Worm (Caenorhabditis elegans): ENCODE measurements around the gene sre-2.

Gene sre-2

ce11 chrII:8126132-8126531, 24.2 kb upstream of the sre-2 start (continued):
- TF ChIP-seq nhr-90 (tag; optimal IDR thresholded peaks at IDR 0.05; ENCODE audit: poor library complexity): no peak
- peak; percentile 39 for TF ChIP-seq egl-13 (tag; optimal IDR thresholded peaks at IDR 0.05)
- TF ChIP-seq unc-86 (tag; optimal IDR thresholded peaks at IDR 0.05): peak; percentile 30
- peak; percentile 30 for TF ChIP-seq blmp-1 (tag; optimal IDR thresholded peaks at IDR 0.05)
- no peak for TF ChIP-seq grh-1 (GFP tag; IDR thresholded peaks at IDR 0.05)
- TF ChIP-seq ztf-11 (tag; optimal IDR thresholded peaks at IDR 0.05): peak in 1 of 2 experiments; percentile 12
- TF ChIP-seq lin-14 (GFP tag; optimal IDR thresholded peaks at IDR 0.05): peak; percentile 84
- no peak for TF ChIP-seq ets-5 (GFP tag; IDR thresholded peaks at IDR 0.05)
- peak; percentile 45 for TF ChIP-seq nhr-47 (tag; optimal IDR thresholded peaks at IDR 0.05)
- no peak for TF ChIP-seq C34B4.2 (tag; optimal IDR thresholded peaks at IDR 0.05)
- no peak for TF ChIP-seq nhr-12 (tag; optimal IDR thresholded peaks at IDR 0.05)
- no peak for TF ChIP-seq ceh-8 (GFP tag; optimal IDR thresholded peaks at IDR 0.05)
- peak; percentile 64 for TF ChIP-seq nhr-71 (tag; optimal IDR thresholded peaks at IDR 0.05)
- TF ChIP-seq fos-1 (tag; optimal IDR thresholded peaks at IDR 0.05): peak; percentile 31
- no peak for TF ChIP-seq ces-1 (GFP tag; optimal IDR thresholded peaks at IDR 0.05)
- peak; percentile 1 for TF ChIP-seq jun-1 (tag; optimal IDR thresholded peaks at IDR 0.05)
- TF ChIP-seq sup-37 (GFP tag; optimal IDR thresholded peaks at IDR 0.05): no peak
- no peak for TF ChIP-seq nhr-84 (tag; optimal IDR thresholded peaks at IDR 0.05)
- TF ChIP-seq hpl-2 (GFP tag; optimal IDR thresholded peaks at IDR 0.05): no peak
- peak; percentile 45 to 85 for TF ChIP-seq lsy-2 (tag; optimal IDR thresholded peaks at IDR 0.05)
- TF ChIP-seq unc-62 (GFP tag; optimal IDR thresholded peaks at IDR 0.05): no peak
- TF ChIP-seq xbp-1 (tag; optimal IDR thresholded peaks at IDR 0.05): peak; percentile 42
- TF ChIP-seq pqm-1 (tag; optimal IDR thresholded peaks at IDR 0.05): no peak
- TF ChIP-seq nhr-11 (tag; optimal IDR thresholded peaks at IDR 0.05): no peak
- no peak for TF ChIP-seq hlh-17 (GFP tag; optimal IDR thresholded peaks at IDR 0.05; ENCODE audit: borderline replicate concordance)
- TF ChIP-seq ama-1 (optimal IDR thresholded peaks at IDR 0.05): no peak
- TF ChIP-seq fkh-4 (tag; optimal IDR thresholded peaks at IDR 0.05; ENCODE audit: borderline replicate concordance): no peak
- no peak for TF ChIP-seq vab-15 (tag; optimal IDR thresholded peaks at IDR 0.05)
- TF ChIP-seq lir-3 (tag; optimal IDR thresholded peaks at IDR 0.05; ENCODE audit: poor library complexity): no peak
- TF ChIP-seq tlp-1 (tag; optimal IDR thresholded peaks at IDR 0.05): no peak
- peak; percentile 57 for TF ChIP-seq swsn-7 (tag; optimal IDR thresholded peaks at IDR 0.05)
- TF ChIP-seq nhr-20 (tag; optimal IDR thresholded peaks at IDR 0.05): peak; percentile 18
- no peak for TF ChIP-seq nhr-76 (tag; optimal IDR thresholded peaks at IDR 0.05)
- TF ChIP-seq sptf-1 (tag; optimal IDR thresholded peaks at IDR 0.05): no peak
- no peak for TF ChIP-seq snpc-4 (tag; optimal IDR thresholded peaks at IDR 0.05)
- peak in 1 of 2 experiments; percentile 14 for TF ChIP-seq egl-27 (tag; optimal IDR thresholded peaks at IDR 0.05)
- no peak for TF ChIP-seq pax-3 (tag; optimal IDR thresholded peaks at IDR 0.05)
- peak; percentile 24 for TF ChIP-seq snu-23 (GFP tag; optimal IDR thresholded peaks at IDR 0.05)
- TF ChIP-seq mdl-1 (tag; optimal IDR thresholded peaks at IDR 0.05): peak in 1 of 2 experiments; percentile 27
- no peak for TF ChIP-seq aha-1 (tag; optimal IDR thresholded peaks at IDR 0.05)
- no peak for TF ChIP-seq aly-2 (tag; optimal IDR thresholded peaks at IDR 0.05)
- no peak for TF ChIP-seq ceh-90 (tag; optimal IDR thresholded peaks at IDR 0.05)
- TF ChIP-seq elt-2 (tag; optimal IDR thresholded peaks at IDR 0.05): no peak
- no peak for TF ChIP-seq mab-9 (GFP tag; IDR thresholded peaks at IDR 0.05)
- TF ChIP-seq ceh-82 (tag; optimal IDR thresholded peaks at IDR 0.05): peak; percentile 29 to 77 (median 63)
- no peak for TF ChIP-seq ceh-63 (GFP tag; optimal IDR thresholded peaks at IDR 0.05)
- TF ChIP-seq fkh-10 (GFP tag; optimal IDR thresholded peaks at IDR 0.05): peak; percentile 7
- no peak for TF ChIP-seq sox-4 (tag; optimal IDR thresholded peaks at IDR 0.05)
- peak; percentile 38 for TF ChIP-seq dsc-1 (tag; optimal IDR thresholded peaks at IDR 0.05)
- no peak for TF ChIP-seq nhr-85 (tag)
- no peak for TF ChIP-seq unc-30 (tag; optimal IDR thresholded peaks at IDR 0.05)
- no peak for TF ChIP-seq Y116A8C.19 (tag; optimal IDR thresholded peaks at IDR 0.05; ENCODE audit: borderline replicate concordance)
- TF ChIP-seq lin-39 (tag; optimal IDR thresholded peaks at IDR 0.05): no peak
- TF ChIP-seq irx-1 (tag; optimal IDR thresholded peaks at IDR 0.05): no peak
